Worm (Caenorhabditis elegans) whole organism, L4 larva: Measurements from ENCODE around the gene Y82E9BL.12.
"Not testable (repeated sequence)": the region's sequence is repeated elsewhere in the genome, so short reads cannot be mapped to it uniquely, and the experiment has no call there.

ENCODE experiments used
- F26F4.8 ChIP-seq: fragments of 200-800 bp; sonication (Bioruptor generic); conservative IDR thresholded peaks from 2 replicates; pipeline ENCODE4 v1.3.6; 2022; ENCODE audit warnings: missing genetic modification characterization, missing compliant biosample characterization
- duxl-1 ChIP-seq: sonication (generic microtip); optimal IDR thresholded peaks from 2 replicates; lab custom pipeline; 2016; ENCODE audit warnings: mild to moderate bottlenecking, missing genetic modification characterization, moderate library complexity, missing compliant biosample characterization; ENCODE audit not compliant: poor library complexity
- fkh-10 ChIP-seq: fragments of 150-350 bp; optimal IDR thresholded peaks from 2 replicates; lab custom pipeline; 2014; ENCODE audit warnings: missing biosample characterization, missing genetic modification reagents, missing genetic modification characterization
- hmg-1.1 ChIP-seq: fragments of 200-800 bp; sonication (Bioruptor generic); IDR thresholded peaks from 2 replicates; pipeline ENCODE4 v1.3.6; 2022; ENCODE audit warnings: missing genetic modification reagents, missing genetic modification characterization, missing compliant biosample characterization
- lin-13 ChIP-seq: fragments of 150-350 bp; optimal IDR thresholded peaks from 2 replicates; lab custom pipeline; 2014; ENCODE audit warnings: missing biosample characterization, missing genetic modification reagents, missing genetic modification characterization
- lin-39 ChIP-seq: fragments of 150-350 bp; optimal IDR thresholded peaks from 2 replicates; lab custom pipeline; 2014; ENCODE audit warnings: missing biosample characterization, missing genetic modification reagents, missing genetic modification characterization
- lsy-2 ChIP-seq, 2 experiments: fragments of 150-350 bp in 1 of 2; sonication (generic microtip) in 1 of 2; optimal IDR thresholded peaks; 2 replicates each; lab custom pipeline; 2014 to 2017; ENCODE audit warnings: missing biosample characterization in 2 of 2, missing genetic modification characterization in 2 of 2
- mep-1 ChIP-seq: fragments of 150-350 bp; sonication (generic microtip); optimal IDR thresholded peaks from 3 replicates; lab custom pipeline; 2014; ENCODE audit warnings: missing biosample characterization, missing genetic modification characterization
- nhr-6 ChIP-seq: fragments of 150-350 bp; optimal IDR thresholded peaks from 2 replicates; lab custom pipeline; 2014; ENCODE audit warnings: missing biosample characterization, missing genetic modification characterization
- nhr-76 ChIP-seq: fragments of 150-350 bp; optimal IDR thresholded peaks from 2 replicates; lab custom pipeline; 2014; ENCODE audit warnings: missing biosample characterization, missing genetic modification characterization
- php-3 ChIP-seq: fragments of 200-800 bp; sonication (Bioruptor generic); IDR thresholded peaks from 2 replicates; pipeline ENCODE4 v1.3.6; 2022; ENCODE audit warnings: missing genetic modification reagents, missing genetic modification characterization, missing compliant biosample characterization
- ztf-11 ChIP-seq: fragments of 150-350 bp; optimal IDR thresholded peaks from 2 replicates; lab custom pipeline; 2014; ENCODE audit warnings: missing biosample characterization, missing genetic modification characterization
- ztf-7 ChIP-seq: fragments of 150-350 bp; optimal IDR thresholded peaks from 2 replicates; lab custom pipeline; 2014; ENCODE audit warnings: missing biosample characterization, missing genetic modification characterization

DNA sequence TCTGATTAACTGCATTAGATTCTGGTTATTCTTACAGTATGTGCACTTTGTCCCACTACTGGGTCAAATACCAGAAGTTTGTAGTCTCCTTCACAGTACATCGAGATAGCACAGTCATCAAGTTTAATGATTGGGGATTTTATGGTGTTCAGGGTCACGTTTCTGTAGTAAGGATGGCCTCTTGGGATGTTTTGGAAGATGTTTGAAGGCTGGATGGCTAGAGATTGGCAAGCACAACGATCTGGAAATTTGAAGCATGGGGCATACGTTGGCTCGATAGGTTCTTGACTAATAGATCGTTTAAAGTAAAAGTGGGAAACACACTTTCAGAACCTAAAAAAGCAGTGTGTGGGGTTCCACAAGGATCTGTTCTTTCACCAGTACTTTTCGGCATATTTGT, 49.0 kb downstream of the Y82E9BL.12 start, which contains the start of gene Y82E9BR.8:
- TF ChIP-seq lin-13 (GFP tag; lab: Kevin White, UChicago); fkh-10 (GFP tag; lab: Kevin White, UChicago); lsy-2 (tag; optimal IDR thresholded peaks at IDR 0.05; lab: Kevin White, UChicago); duxl-1 (tag; lab: Kevin White, UChicago); hmg-1.1; ztf-7; nhr-6 (tag; lab: Kevin White, UChicago); nhr-76 (tag; lab: Kevin White, UChicago); ztf-11 (tag; lab: Kevin White, UChicago); php-3; lin-39; mep-1; F26F4.8: not testable (repeated sequence)
